Worm (Caenorhabditis elegans): ENCODE data around the gene D2007.2.
A peak's percentile ranks its signal among the peaks of the same experiment; 100 is the strongest.

The D2007.2 gene

ce11 chrIII:8144574-8145065, 4.1 kb upstream of the D2007.2 start, which contains the start of the genes C14B9.8 and mrpl-18:
TSS of gene C14B9.8 (minus strand) at chrIII:8144629.
TSS of gene mrpl-18 (plus strand) at chrIII:8145015.
- TF ChIP-seq egl-5 (tag; optimal IDR thresholded peaks at IDR 0.05): no peak
- TF ChIP-seq jun-1 (tag; optimal IDR thresholded peaks at IDR 0.05): no peak
- TF ChIP-seq lin-15B (tag; optimal IDR thresholded peaks at IDR 0.05): peak; percentile 84
- TF ChIP-seq lin-39 (tag; optimal IDR thresholded peaks at IDR 0.05): peak; percentile 30
- TF ChIP-seq hmg-11 (tag; optimal IDR thresholded peaks at IDR 0.05): no peak
- TF ChIP-seq ceh-82 (tag; optimal IDR thresholded peaks at IDR 0.05): peak; percentile 6
- TF ChIP-seq nhr-11 (tag; optimal IDR thresholded peaks at IDR 0.05): no peak
- peak; percentile 73 for TF ChIP-seq nhr-43 (tag; optimal IDR thresholded peaks at IDR 0.05; ENCODE audit: poor library complexity, severe bottlenecking)
- peak; percentile 70 for TF ChIP-seq nfya-1 (tag; optimal IDR thresholded peaks at IDR 0.05; ENCODE audit: insufficient read depth)
- TF ChIP-seq fkh-2 (tag; optimal IDR thresholded peaks at IDR 0.05): no peak
- no peak for TF ChIP-seq nhr-12 (tag; optimal IDR thresholded peaks at IDR 0.05)
- peak; percentile 32 for TF ChIP-seq skn-1 (tag; optimal IDR thresholded peaks at IDR 0.05)
- no peak for TF ChIP-seq ztf-4 (tag; optimal IDR thresholded peaks at IDR 0.05)
- TF ChIP-seq elt-2 (tag; optimal IDR thresholded peaks at IDR 0.05): peak; percentile 10
- no peak for TF ChIP-seq daf-12 (tag; optimal IDR thresholded peaks at IDR 0.05)
- peak; percentile 15 for TF ChIP-seq nhr-25 (tag; optimal IDR thresholded peaks at IDR 0.05)
- no peak for TF ChIP-seq snpc-4 (tag; optimal IDR thresholded peaks at IDR 0.05)
- TF ChIP-seq pha-4 (tag; optimal IDR thresholded peaks at IDR 0.05): peak; percentile 68

ce11 chrIII:8145971-8146370, 2.8 kb upstream of the D2007.2 start:
- peak; percentile 49 for TF ChIP-seq lin-39 (tag; optimal IDR thresholded peaks at IDR 0.05)
- no peak for TF ChIP-seq ceh-82 (tag; optimal IDR thresholded peaks at IDR 0.05)
- TF ChIP-seq ztf-4 (tag; optimal IDR thresholded peaks at IDR 0.05): no peak
- no peak for TF ChIP-seq skn-1 (tag; optimal IDR thresholded peaks at IDR 0.05)

- TF ChIP-seq ceh-82 (tag; optimal IDR thresholded peaks at IDR 0.05) (no peak), unc-62 (GFP tag; optimal IDR thresholded peaks at IDR 0.05) (no peak), nhr-77 (tag; optimal IDR thresholded peaks at IDR 0.05) (no peak), pha-4 (tag; optimal IDR thresholded peaks at IDR 0.05) (peak; percentile 6), elt-2 (tag; optimal IDR thresholded peaks at IDR 0.05) (peak; percentile 55)
These were observed 5.7 kb downstream of the D2007.2 start for ce11 chrIII:8154423-8154822.

- no peak for TF ChIP-seq tbx-2 (tag; optimal IDR thresholded peaks at IDR 0.05)
- no peak for TF ChIP-seq fos-1 (tag; optimal IDR thresholded peaks at IDR 0.05)
- TF ChIP-seq ztf-11 (tag; optimal IDR thresholded peaks at IDR 0.05): no peak
- no peak for TF ChIP-seq nhr-237 (tag; optimal IDR thresholded peaks at IDR 0.05)
- TF ChIP-seq elt-1 (tag; optimal IDR thresholded peaks at IDR 0.05): no peak
- TF ChIP-seq fkh-2 (tag; optimal IDR thresholded peaks at IDR 0.05): no peak
These were observed 6.4 kb downstream of the D2007.2 start, which contains the start of gene D2007.1 for ce11 chrIII:8155166-8155565. TSS of gene D2007.1 (plus strand) at chrIII:8155466.

- no peak for TF ChIP-seq skn-1 (tag; optimal IDR thresholded peaks at IDR 0.05)
- TF ChIP-seq ztf-4 (tag; optimal IDR thresholded peaks at IDR 0.05): no peak
- no peak for TF ChIP-seq elt-3 (tag; optimal IDR thresholded peaks at IDR 0.05)
- peak; percentile 9 for TF ChIP-seq hmg-11 (tag; optimal IDR thresholded peaks at IDR 0.05)
- no peak for TF ChIP-seq R02D3.7 (tag; optimal IDR thresholded peaks at IDR 0.05)
- TF ChIP-seq nfya-1 (tag; optimal IDR thresholded peaks at IDR 0.05; ENCODE audit: insufficient read depth): peak; percentile 43
- TF ChIP-seq unc-62 (GFP tag; optimal IDR thresholded peaks at IDR 0.05): no peak
- TF ChIP-seq mdl-1 (tag; optimal IDR thresholded peaks at IDR 0.05): no peak
- no peak for TF ChIP-seq fos-1 (tag; optimal IDR thresholded peaks at IDR 0.05)
- no peak for TF ChIP-seq unc-39 (tag; optimal IDR thresholded peaks at IDR 0.05)
- TF ChIP-seq nhr-67 (tag; optimal IDR thresholded peaks at IDR 0.05): no peak
- no peak for TF ChIP-seq nhr-25 (tag; optimal IDR thresholded peaks at IDR 0.05)
- TF ChIP-seq pqm-1 (tag; optimal IDR thresholded peaks at IDR 0.05): no peak
- TF ChIP-seq pha-4 (tag; optimal IDR thresholded peaks at IDR 0.05): peak; percentile 62
- TF ChIP-seq nhr-12 (tag; optimal IDR thresholded peaks at IDR 0.05): no peak
- no peak for TF ChIP-seq ceh-28 (tag; optimal IDR thresholded peaks at IDR 0.05)
- TF ChIP-seq egl-5 (tag; optimal IDR thresholded peaks at IDR 0.05): no peak
- TF ChIP-seq lsy-12 (tag; optimal IDR thresholded peaks at IDR 0.05): no peak
- TF ChIP-seq nhr-76 (tag; optimal IDR thresholded peaks at IDR 0.05): no peak
- peak; percentile 15 for TF ChIP-seq elt-2 (tag; optimal IDR thresholded peaks at IDR 0.05)
These were observed 9.5 kb downstream of the D2007.2 start, which contains the start of gene atg-13 for ce11 chrIII:8158140-8158786. TSS of gene atg-13 (minus strand) at chrIII:8158190.

All from whole organism, L3 larva.